Fruit fly (Drosophila melanogaster): Measurements from ENCODE around the gene mRpS34.

DNA sequence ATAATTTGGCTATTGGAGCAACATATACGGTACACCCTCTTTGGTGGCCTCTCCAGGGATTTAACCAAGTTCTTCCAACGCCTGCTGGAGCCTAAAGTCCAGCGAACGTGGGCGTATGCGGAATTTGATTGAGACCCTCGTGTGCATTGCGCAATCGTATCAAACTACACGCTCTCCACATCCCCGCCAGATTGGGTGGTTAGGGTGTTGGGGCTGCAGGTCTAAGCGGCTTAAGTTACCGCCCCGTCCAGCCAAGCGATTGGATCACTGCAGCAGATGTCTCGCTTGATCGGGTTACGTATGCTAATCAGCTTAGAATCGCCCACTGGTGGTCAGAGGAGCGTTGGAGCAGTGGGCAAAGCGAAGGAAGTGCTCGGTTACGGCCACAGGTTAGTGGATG, 17.1 kb upstream of the mRpS34 start, which contains the start of gene CG33060:
- TF ChIP-seq ttk (optimal IDR thresholded peaks at IDR 0.05): no peak
- TF ChIP-seq psq (optimal IDR thresholded peaks at IDR 0.05): no peak
- no peak for TF ChIP-seq h (optimal IDR thresholded peaks at IDR 0.05)
